Worm (Caenorhabditis elegans) whole organism, late embryonic: ENCODE data around the gene bath-41.

Source experiments
- ama-1 ChIP-seq: fragments of 150-350 bp; optimal IDR thresholded peaks from 2 replicates; lab custom pipeline; 2014
- che-1 ChIP-seq: sonication (generic microtip); optimal IDR thresholded peaks from 2 replicates; lab custom pipeline; 2016; ENCODE audit warnings: mild to moderate bottlenecking, missing genetic modification characterization, missing compliant biosample characterization
- elt-2 ChIP-seq: sonication (generic microtip); optimal IDR thresholded peaks from 2 replicates; lab custom pipeline; 2016; ENCODE audit warnings: missing genetic modification reagents, missing genetic modification characterization, missing compliant biosample characterization
- fkh-10 ChIP-seq: fragments of 150-350 bp; optimal IDR thresholded peaks from 2 replicates; lab custom pipeline; 2014; ENCODE audit warnings: missing biosample characterization, missing genetic modification reagents, missing genetic modification characterization
- hlh-15 ChIP-seq: sonication (generic microtip); optimal IDR thresholded peaks from 2 replicates; lab custom pipeline; 2016; ENCODE audit warnings: missing genetic modification characterization, missing compliant biosample characterization
- nhr-232 ChIP-seq: sonication (generic microtip); optimal IDR thresholded peaks from 2 replicates; lab custom pipeline; 2016; ENCODE audit warnings: missing genetic modification characterization, missing compliant biosample characterization
- pag-3 ChIP-seq: sonication (generic microtip); optimal IDR thresholded peaks from 2 replicates; lab custom pipeline; 2016; ENCODE audit warnings: missing compliant biosample characterization, missing genetic modification characterization, borderline replicate concordance

DNA sequence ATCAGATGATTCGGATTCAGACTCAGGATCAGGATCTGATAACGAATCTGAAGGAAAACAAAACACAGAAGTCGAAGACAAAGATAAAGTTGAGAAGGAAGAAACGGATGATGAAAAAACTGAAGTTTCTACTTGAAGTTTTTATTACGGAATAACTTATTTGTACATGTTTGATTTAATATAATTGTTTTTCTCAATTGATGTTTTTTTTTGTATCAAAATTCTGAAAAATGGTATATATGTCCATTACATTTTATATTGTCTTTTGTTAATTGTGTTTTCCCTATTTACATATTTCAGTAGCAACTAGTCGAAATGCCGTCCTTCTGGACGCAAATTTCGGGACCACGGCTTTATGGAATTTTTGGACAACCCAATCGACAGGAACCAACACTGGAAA is 1.0 kb upstream of the bath-41 start, which contains the start of gene F37A4.1:
- TF ChIP-seq elt-2 (tag; lab: Kevin White, UChicago) (no peak), che-1 (no peak), ama-1 (lab: Kevin White, UChicago) (no peak), fkh-10 (GFP tag; lab: Kevin White, UChicago) (no peak), nhr-232 (no peak), hlh-15 (tag; lab: Kevin White, UChicago) (no peak), pag-3 (tag; lab: Kevin White, UChicago) (no peak)
